Fruit fly (Drosophila melanogaster): ENCODE results near the gene CG8219.

The CG8219 gene

dm6 chr3L:6192822-6193555, 7.3 kb upstream of the CG8219 start, which contains the start of the genes Sf3b6 and Tnpo (continued):
- TF ChIP-seq Rfx (GFP tag; IDR thresholded peaks at IDR 0.05) (peak; percentile 88), CG34422 (GFP tag; IDR thresholded peaks at IDR 0.05) (peak; percentile 85), CG11085 (GFP tag; IDR thresholded peaks at IDR 0.05) (peak; percentile 63), CG8924 (tag; optimal IDR thresholded peaks at IDR 0.05) (peak; percentile 85), CG5953 (GFP tag; IDR thresholded peaks at IDR 0.05) (peak; percentile 28; the same call in 1 of the 2 replicates), onecut (GFP tag; IDR thresholded peaks at IDR 0.05) (no peak), Oli (tag; optimal IDR thresholded peaks at IDR 0.05) (peak; percentile 81), luna (GFP tag; optimal IDR thresholded peaks at IDR 0.05) (peak; percentile 9), Mrtf (GFP tag; IDR thresholded peaks at IDR 0.05) (peak; percentile 81), CG10979 (tag; optimal IDR thresholded peaks at IDR 0.05) (peak; percentile 71), CG10543 (GFP tag; optimal IDR thresholded peaks at IDR 0.05) (peak; percentile 84), pfk (GFP tag; optimal IDR thresholded peaks at IDR 0.05) (peak; percentile 8), seq (GFP tag; IDR thresholded peaks at IDR 0.05) (peak; percentile 77), CG4282 (GFP tag; optimal IDR thresholded peaks at IDR 0.05) (peak; percentile 34), slp2 (GFP tag; optimal IDR thresholded peaks at IDR 0.05) (peak; percentile 31), CG10654 (GFP tag; optimal IDR thresholded peaks at IDR 0.05) (peak; percentile 67), CG5180 (GFP tag; optimal IDR thresholded peaks at IDR 0.05) (peak; percentile 49), Ada2b (GFP tag; IDR thresholded peaks at IDR 0.05) (peak; percentile 70), CG10431 (GFP tag; optimal IDR thresholded peaks at IDR 0.05) (peak; percentile 58), tna (GFP tag; IDR thresholded peaks at IDR 0.05; ENCODE audit: partially characterized antibody) (no peak), CG18011 (GFP tag; optimal IDR thresholded peaks at IDR 0.05) (peak; percentile 68), pho (GFP tag; optimal IDR thresholded peaks at IDR 0.05) (peak; percentile 79), Camta (GFP tag; optimal IDR thresholded peaks at IDR 0.05) (peak; percentile 69), NC2β (GFP tag; optimal IDR thresholded peaks at IDR 0.05) (peak; percentile 58), Kr (GFP tag; optimal IDR thresholded peaks at IDR 0.05) (no peak), CG30020 (tag; optimal IDR thresholded peaks at IDR 0.05) (no peak), Fer1 (GFP tag; optimal IDR thresholded peaks at IDR 0.05) (peak; percentile 70), fd64A (GFP tag; optimal IDR thresholded peaks at IDR 0.05) (no peak), hkb (optimal IDR thresholded peaks at IDR 0.05) (no peak), hkb (GFP tag; IDR thresholded peaks at IDR 0.05) (peak; percentile 72), gem (tag; optimal IDR thresholded peaks at IDR 0.05) (peak; percentile 92), Sry-δ (GFP tag; optimal IDR thresholded peaks at IDR 0.05) (peak; percentile 87), ind (GFP tag; optimal IDR thresholded peaks at IDR 0.05) (peak; percentile 86), CG1603 (tag; optimal IDR thresholded peaks at IDR 0.05) (no peak), cad (GFP tag; optimal IDR thresholded peaks at IDR 0.05) (no peak), vvl (GFP tag; IDR thresholded peaks at IDR 0.05) (peak; percentile 88), twi (tag; optimal IDR thresholded peaks at IDR 0.05) (peak; percentile 83), CG7839 (tag; optimal IDR thresholded peaks at IDR 0.05) (no peak), run (tag; optimal IDR thresholded peaks at IDR 0.05) (no peak), B-H1 (GFP tag; IDR thresholded peaks at IDR 0.05) (peak; percentile 63; the same call in 2 of the 3 replicates), GATAe (GFP tag; conservative IDR thresholded peaks at IDR 0.05) (0 out of 2 replicates have a peak, but pooled peaks have one; percentile 19), jumu (GFP tag; optimal IDR thresholded peaks at IDR 0.05) (peak; percentile 66), CrebB (tag; optimal IDR thresholded peaks at IDR 0.05) (peak; percentile 49), ken (GFP tag; IDR thresholded peaks at IDR 0.05) (peak; percentile 85), Bgb (GFP tag; IDR thresholded peaks at IDR 0.05; ENCODE audit: partially characterized antibody) (peak; percentile 56; the same call in 1 of the 2 replicates), CG10321 (GFP tag; IDR thresholded peaks at IDR 0.05) (no peak), danr (GFP tag; IDR thresholded peaks at IDR 0.05) (peak; percentile 71; the same call in 1 of the 2 replicates), CG4360 (GFP tag; IDR thresholded peaks at IDR 0.05) (no peak), C15 (GFP tag; IDR thresholded peaks at IDR 0.05) (peak; percentile 13; the same call in 1 of the 3 replicates), Nf-YB (GFP tag; optimal IDR thresholded peaks at IDR 0.05) (no peak)
